Worm (Caenorhabditis elegans): Measurements from ENCODE around the gene ctl-2.

DNA sequence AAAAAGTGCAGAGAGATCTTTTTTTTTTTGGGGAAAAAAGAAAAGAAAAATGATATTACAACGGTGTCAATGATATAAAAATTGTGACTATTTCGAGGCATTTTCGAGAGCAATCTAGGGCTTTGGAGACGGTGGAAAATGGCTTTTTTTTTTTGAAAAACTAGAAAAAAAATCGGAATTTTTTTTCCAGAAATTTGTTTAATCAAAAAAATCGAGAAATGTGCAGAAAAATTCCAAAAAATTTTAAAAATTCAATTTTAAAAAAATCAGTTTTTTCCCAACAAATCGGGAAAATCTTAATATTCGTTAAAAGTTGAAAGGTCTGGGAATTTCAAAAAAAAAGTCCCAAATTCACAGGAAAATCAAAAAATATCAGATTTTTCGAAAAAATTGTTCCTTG, 45.0 kb downstream of the ctl-2 start, which contains the start of gene Y54G11A.19:
- TF ChIP-seq med-1 (GFP tag; optimal IDR thresholded peaks at IDR 0.05; ENCODE audit: insufficient read depth) (no peak), ztf-29 (GFP tag; IDR thresholded peaks at IDR 0.05) (no peak), ref-1 (GFP tag; conservative IDR thresholded peaks at IDR 0.05) (no peak), ztf-23 (GFP tag; IDR thresholded peaks at IDR 0.05) (no peak), cog-1 (tag; optimal IDR thresholded peaks at IDR 0.05) (no peak), klf-2 (GFP tag; conservative IDR thresholded peaks at IDR 0.05) (no peak), flt-1 (GFP tag; IDR thresholded peaks at IDR 0.05) (no peak)

Data from whole organism, midembryonic.